Fruit fly (Drosophila melanogaster) whole organism, embryonic: ENCODE measurements around the gene CG7860.

ENCODE experiments used
- Abd-B ChIP-seq: fragments of 200-800 bp; sonication (Bioruptor generic); optimal IDR thresholded peaks from 2 replicates; lab custom pipeline; 2018; ENCODE audit warnings: missing biosample characterization, mild to moderate bottlenecking, missing genetic modification characterization, moderate library complexity
- Atf-2 ChIP-seq: fragments of 200-800 bp; sonication (Bioruptor generic); optimal IDR thresholded peaks from 2 replicates; lab custom pipeline; 2016; ENCODE audit warnings: missing biosample characterization, missing genetic modification characterization
- CG10147 ChIP-seq: fragments of 200-800 bp; sonication (Bioruptor generic); optimal IDR thresholded peaks from 2 replicates; lab custom pipeline; 2019; ENCODE audit warnings: missing biosample characterization, mild to moderate bottlenecking, missing genetic modification characterization, moderate library complexity
- CG10431 ChIP-seq: fragments of 200-800 bp; sonication (Bioruptor generic); optimal IDR thresholded peaks from 3 replicates; lab custom pipeline; 2018; ENCODE audit warnings: missing biosample characterization, mild to moderate bottlenecking, missing genetic modification characterization
- CG11456 ChIP-seq: fragments of 200-800 bp; sonication (Bioruptor generic); IDR thresholded peaks from 3 replicates; pipeline ENCODE4 v1.3.6; 2022; ENCODE audit warnings: missing biosample characterization, missing genetic modification characterization
- CG14965 ChIP-seq: fragments of 200-800 bp; sonication (Bioruptor generic); optimal IDR thresholded peaks from 2 replicates; lab custom pipeline; 2016; ENCODE audit warnings: missing biosample characterization, missing genetic modification characterization, borderline replicate concordance
- CG15011 ChIP-seq: fragments of 200-800 bp; sonication (Bioruptor generic); optimal IDR thresholded peaks from 3 replicates; lab custom pipeline; 2018; ENCODE audit warnings: missing biosample characterization, mild to moderate bottlenecking, missing genetic modification characterization
- CG1529 ChIP-seq: fragments of 200-800 bp; sonication (Bioruptor generic); optimal IDR thresholded peaks from 3 replicates; lab custom pipeline; 2018; ENCODE audit warnings: missing biosample characterization, missing genetic modification characterization
- CG15601 ChIP-seq: fragments of 200-800 bp; sonication (Bioruptor generic); optimal IDR thresholded peaks from 3 replicates; lab custom pipeline; 2019; ENCODE audit warnings: missing biosample characterization, mild to moderate bottlenecking, missing genetic modification characterization, moderate library complexity
- CG1603 ChIP-seq: fragments of 200-800 bp; sonication (Bioruptor generic); optimal IDR thresholded peaks from 2 replicates; lab custom pipeline; 2019; ENCODE audit warnings: missing biosample characterization, mild to moderate bottlenecking, missing genetic modification characterization, moderate library complexity
- CG16779 ChIP-seq: fragments of 200-800 bp; sonication (Bioruptor generic); IDR thresholded peaks from 2 replicates; pipeline ENCODE4 v1.3.6; 2022; ENCODE audit warnings: missing biosample characterization, missing genetic modification characterization
- CG17361 ChIP-seq: fragments of 200-800 bp; sonication (Bioruptor generic); IDR thresholded peaks from 3 replicates; pipeline ENCODE4 v1.3.6; 2022; ENCODE audit warnings: missing biosample characterization, missing genetic modification characterization
- CG17568 ChIP-seq: fragments of 200-800 bp; sonication (Bioruptor generic); optimal IDR thresholded peaks from 2 replicates; lab custom pipeline; 2018; ENCODE audit warnings: missing biosample characterization, mild to moderate bottlenecking, missing genetic modification characterization, moderate library complexity
- CG1792 ChIP-seq: fragments of 200-800 bp; sonication (Bioruptor generic); optimal IDR thresholded peaks from 2 replicates; lab custom pipeline; 2016; ENCODE audit warnings: missing biosample characterization, missing genetic modification characterization
- CG18262 ChIP-seq: fragments of 200-800 bp; optimal IDR thresholded peaks from 3 replicates; lab custom pipeline; 2019; ENCODE audit warnings: missing biosample characterization, mild to moderate bottlenecking, missing genetic modification characterization, moderate library complexity
- CG30403 ChIP-seq: fragments of 200-800 bp; sonication (Bioruptor generic); optimal IDR thresholded peaks from 3 replicates; lab custom pipeline; 2016; ENCODE audit warnings: missing biosample characterization, missing genetic modification characterization
- CG31388 ChIP-seq: fragments of 200-800 bp; sonication (Bioruptor generic); optimal IDR thresholded peaks from 2 replicates; lab custom pipeline; 2016; ENCODE audit warnings: missing biosample characterization, missing genetic modification characterization
- CG3281 ChIP-seq: fragments of 200-800 bp; sonication (Bioruptor generic); optimal IDR thresholded peaks from 3 replicates; lab custom pipeline; 2017; ENCODE audit warnings: missing biosample characterization, mild to moderate bottlenecking, missing genetic modification characterization
- CG33213 ChIP-seq: fragments of 200-800 bp; sonication (Bioruptor generic); optimal IDR thresholded peaks from 3 replicates; lab custom pipeline; 2016; ENCODE audit warnings: missing biosample characterization, missing genetic modification characterization
- CG3847 ChIP-seq: fragments of 200-800 bp; sonication (Bioruptor generic); IDR thresholded peaks from 2 replicates; pipeline ENCODE4 v1.3.6; 2022; ENCODE audit warnings: missing biosample characterization, missing genetic modification characterization
- CG4404 ChIP-seq: fragments of 200-800 bp; sonication (Bioruptor generic); IDR thresholded peaks from 2 replicates; pipeline ENCODE4 v1.3.6; 2022; ENCODE audit warnings: missing biosample characterization, missing genetic modification characterization
- CG5180 ChIP-seq: fragments of 200-800 bp; sonication (Bioruptor generic); optimal IDR thresholded peaks from 3 replicates; lab custom pipeline; 2017; ENCODE audit warnings: missing biosample characterization, missing genetic modification characterization, mild to moderate bottlenecking, moderate library complexity, missing genetic modification reagents
- CG6854 ChIP-seq: fragments of 200-800 bp; sonication (Bioruptor generic); optimal IDR thresholded peaks from 3 replicates; lab custom pipeline; 2017; ENCODE audit warnings: missing biosample characterization, mild to moderate bottlenecking, missing genetic modification characterization
- CG7357 ChIP-seq: fragments of 200-800 bp; sonication (Bioruptor generic); IDR thresholded peaks from 3 replicates; pipeline ENCODE4 v1.3.6; 2022; ENCODE audit warnings: missing biosample characterization, missing genetic modification characterization
- CG7556 ChIP-seq: fragments of 200-800 bp; sonication (Bioruptor generic); optimal IDR thresholded peaks from 2 replicates; lab custom pipeline; 2017; ENCODE audit warnings: missing biosample characterization, mild to moderate bottlenecking, missing genetic modification characterization
- CG8359 ChIP-seq: fragments of 200-800 bp; sonication (Bioruptor generic); optimal IDR thresholded peaks from 2 replicates; lab custom pipeline; 2017; ENCODE audit warnings: missing biosample characterization, mild to moderate bottlenecking, missing genetic modification characterization, borderline replicate concordance
- CG8388 ChIP-seq: fragments of 200-800 bp; sonication (Bioruptor generic); optimal IDR thresholded peaks from 2 replicates; lab custom pipeline; 2019; ENCODE audit warnings: missing biosample characterization, mild to moderate bottlenecking, missing genetic modification characterization, moderate library complexity
- Dad ChIP-seq: fragments of 200-800 bp; sonication (Bioruptor generic); optimal IDR thresholded peaks from 3 replicates; lab custom pipeline; 2016; ENCODE audit warnings: missing biosample characterization, missing genetic modification characterization
- Ets65A ChIP-seq: fragments of 200-800 bp; sonication (Bioruptor generic); peaks from one replicate; lab custom pipeline; 2016; ENCODE audit warnings: missing biosample characterization, missing genetic modification characterization
- Ets97D ChIP-seq: fragments of 200-800 bp; sonication (Bioruptor generic); optimal IDR thresholded peaks from 3 replicates; lab custom pipeline; 2016; ENCODE audit warnings: missing biosample characterization, missing genetic modification characterization
- Mes4 ChIP-seq: fragments of 200-800 bp; sonication (Bioruptor generic); optimal IDR thresholded peaks from 2 replicates; lab custom pipeline; 2016; ENCODE audit warnings: missing biosample characterization, missing genetic modification characterization
- NC2α ChIP-seq: fragments of 200-800 bp; sonication (Bioruptor generic); optimal IDR thresholded peaks from 2 replicates; lab custom pipeline; 2016; ENCODE audit warnings: missing biosample characterization, missing genetic modification characterization
- NFAT ChIP-seq: fragments of 200-800 bp; sonication (Bioruptor generic); IDR thresholded peaks from 2 replicates; pipeline ENCODE4 v1.3.6; 2022; ENCODE audit warnings: missing biosample characterization, missing genetic modification characterization
- NK7.1 ChIP-seq: fragments of 200-800 bp; sonication (Bioruptor generic); optimal IDR thresholded peaks from 3 replicates; lab custom pipeline; 2016; ENCODE audit warnings: missing biosample characterization, missing genetic modification characterization
- Poxn ChIP-seq: fragments of 200-800 bp; sonication (Bioruptor generic); IDR thresholded peaks from 2 replicates; pipeline ENCODE4 v1.3.6; 2022; ENCODE audit warnings: missing biosample characterization, missing genetic modification characterization
- Scr ChIP-seq: fragments of 200-800 bp; sonication (Bioruptor generic); IDR thresholded peaks from 2 replicates; pipeline ENCODE4 v1.3.6; 2022; ENCODE audit warnings: missing biosample characterization, missing genetic modification characterization; ENCODE audit not compliant: partially characterized antibody
- ap ChIP-seq: fragments of 200-800 bp; sonication (Bioruptor generic); IDR thresholded peaks from 2 replicates; pipeline ENCODE4 v1.3.6; 2022; ENCODE audit warnings: missing biosample characterization, missing genetic modification characterization
- cato ChIP-seq: fragments of 200-800 bp; sonication (Bioruptor generic); optimal IDR thresholded peaks from 2 replicates; lab custom pipeline; 2016; ENCODE audit warnings: missing biosample characterization, missing genetic modification characterization, borderline replicate concordance
- crol ChIP-seq: fragments of 200-800 bp; sonication (Bioruptor generic); IDR thresholded peaks from 2 replicates; pipeline ENCODE4 v1.3.6; 2022; ENCODE audit warnings: missing biosample characterization, missing genetic modification characterization
- fd3F ChIP-seq: fragments of 200-800 bp; sonication (Bioruptor generic); optimal IDR thresholded peaks from 2 replicates; lab custom pipeline; 2018; ENCODE audit warnings: missing biosample characterization, mild to moderate bottlenecking, missing genetic modification characterization, moderate library complexity
- fru ChIP-seq: fragments of >200 bp; optimal IDR thresholded peaks from 2 replicates; lab custom pipeline; 2017
- ftz-f1 ChIP-seq: fragments of 200-800 bp; sonication (Bioruptor generic); optimal IDR thresholded peaks from 2 replicates; lab custom pipeline; 2016; ENCODE audit warnings: missing biosample characterization, missing genetic modification characterization
- gce ChIP-seq: fragments of 200-800 bp; sonication (Bioruptor generic); IDR thresholded peaks from 3 replicates; pipeline ENCODE4 v1.3.6; 2022; ENCODE audit warnings: missing biosample characterization, missing genetic modification characterization
- gsb ChIP-seq: fragments of 200-800 bp; sonication (Bioruptor generic); IDR thresholded peaks from 2 replicates; pipeline ENCODE4 v1.3.6; 2022; ENCODE audit warnings: missing biosample characterization, missing genetic modification characterization
- ind ChIP-seq: fragments of 200-800 bp; sonication (Bioruptor generic); optimal IDR thresholded peaks from 3 replicates; lab custom pipeline; 2016; ENCODE audit warnings: missing biosample characterization, missing genetic modification characterization
- jigr1 ChIP-seq: fragments of 200-800 bp; sonication (Bioruptor generic); IDR thresholded peaks from 3 replicates; pipeline ENCODE4 v1.3.6; 2022; ENCODE audit warnings: missing biosample characterization, missing genetic modification characterization
- mld ChIP-seq: fragments of 200-800 bp; sonication (Bioruptor generic); IDR thresholded peaks from 3 replicates; pipeline ENCODE4 v1.3.6; 2022; ENCODE audit warnings: missing biosample characterization, missing genetic modification characterization; ENCODE audit not compliant: partially characterized antibody
- nmo ChIP-seq: fragments of 200-800 bp; sonication (Bioruptor generic); optimal IDR thresholded peaks from 2 replicates; lab custom pipeline; 2018; ENCODE audit warnings: missing biosample characterization, mild to moderate bottlenecking, missing genetic modification characterization, moderate library complexity
- pho ChIP-seq: fragments of 200-800 bp; sonication (Bioruptor generic); optimal IDR thresholded peaks from 2 replicates; lab custom pipeline; 2016; ENCODE audit warnings: missing biosample characterization, missing genetic modification characterization
- pita ChIP-seq: fragments of 200-800 bp; sonication (Bioruptor generic); optimal IDR thresholded peaks from 2 replicates; lab custom pipeline; 2017; ENCODE audit warnings: missing biosample characterization, mild to moderate bottlenecking, missing genetic modification characterization
- rib ChIP-seq: fragments of 200-800 bp; sonication (Bioruptor generic); IDR thresholded peaks from 2 replicates; pipeline ENCODE4 v1.3.6; 2022; ENCODE audit warnings: missing biosample characterization, missing genetic modification characterization
- ro ChIP-seq: fragments of 200-800 bp; sonication (Bioruptor generic); IDR thresholded peaks from 2 replicates; pipeline ENCODE4 v1.3.6; 2022; ENCODE audit warnings: missing biosample characterization, missing genetic modification characterization

CG7860 gene

dm6 chrX:15532062-15532461 lies 36.7 kb upstream of the CG7860 start (continued):
- TF ChIP-seq Atf-2 (no peak), CG17568 (GFP tag; lab: Kevin White, UChicago) (no peak), CG10431 (no peak), CG14965 (GFP tag; lab: Kevin White, UChicago) (no peak), ap (GFP tag; lab: Robert Waterston, UW) (0 out of 2 replicates have a peak, but pooled peaks have one; percentile 18), CG8388 (GFP tag; lab: Kevin White, UChicago) (no peak), CG17361 (GFP tag; lab: Robert Waterston, UW) (0 out of 3 replicates have a peak, but pooled peaks have one; percentile 32), CG16779 (GFP tag; lab: Robert Waterston, UW) (no peak), CG5180 (no peak), CG18262 (tag; lab: Kevin White, UChicago) (peak; percentile 10), CG7357 (GFP tag; lab: Robert Waterston, UW) (peak; percentile 22; the same call in 1 of the 3 replicates), crol (GFP tag; lab: Robert Waterston, UW) (no peak), gce (GFP tag; lab: Robert Waterston, UW) (peak; percentile 52; the same call in 1 of the 3 replicates), CG15011 (no peak), CG4404 (GFP tag; lab: Robert Waterston, UW) (no peak), CG6854 (GFP tag; lab: Kevin White, UChicago) (no peak), ftz-f1 (GFP tag; lab: Kevin White, UChicago) (no peak), Dad (GFP tag; lab: Kevin White, UChicago) (no peak), CG1792 (GFP tag; lab: Kevin White, UChicago) (no peak), CG15601 (tag; lab: Kevin White, UChicago) (no peak), CG33213 (GFP tag; lab: Kevin White, UChicago) (peak; percentile 2), CG11456 (GFP tag; lab: Robert Waterston, UW) (peak; percentile 66; the same call in 1 of the 3 replicates), gsb (GFP tag; lab: Robert Waterston, UW) (no peak), CG3847 (no peak), NC2α (GFP tag; lab: Kevin White, UChicago) (no peak), Mes4 (no peak), mld (GFP tag; lab: Robert Waterston, UW) (no peak), jigr1 (GFP tag; lab: Robert Waterston, UW) (no peak), fru (lab: Kevin White, UChicago) (no peak), Abd-B (GFP tag; lab: Kevin White, UChicago) (peak; percentile 9), rib (GFP tag; lab: Robert Waterston, UW) (no peak), CG10147 (GFP tag; lab: Kevin White, UChicago) (no peak), CG7556 (peak; percentile 25), pho (no peak), NK7.1 (GFP tag; lab: Kevin White, UChicago) (no peak), ind (GFP tag; lab: Kevin White, UChicago) (peak; percentile 54), nmo (GFP tag; lab: Kevin White, UChicago) (peak; percentile 18), Scr (GFP tag; lab: Robert Waterston, UW) (no peak), ro (GFP tag; lab: Robert Waterston, UW) (no peak), Ets97D (GFP tag; lab: Kevin White, UChicago) (no peak), CG1603 (tag; lab: Kevin White, UChicago) (peak; percentile 56), Poxn (GFP tag; lab: Robert Waterston, UW) (no peak), NFAT (GFP tag; lab: Robert Waterston, UW) (no peak), Ets65A (peak; percentile 65), CG1529 (no peak), pita (GFP tag; lab: Kevin White, UChicago) (no peak), CG31388 (GFP tag; lab: Kevin White, UChicago) (no peak), cato (GFP tag; lab: Kevin White, UChicago) (no peak), fd3F (peak; percentile 6), CG3281 (GFP tag; lab: Kevin White, UChicago) (peak; percentile 17), CG30403 (GFP tag; lab: Kevin White, UChicago) (peak; percentile 30), CG8359 (GFP tag; lab: Kevin White, UChicago) (no peak)
